Worm (Caenorhabditis elegans): ENCODE measurements around the gene set-14.
A peak's percentile ranks its signal among the peaks of the same experiment; 100 is the strongest.

set-14 gene

ce11 chrII:10744801-10745200 is 51.3 kb downstream of the set-14 start:
- TF ChIP-seq mml-1 (tag; optimal IDR thresholded peaks at IDR 0.05) (no peak), sea-2 (GFP tag; optimal IDR thresholded peaks at IDR 0.05) (no peak), eor-1 (tag; optimal IDR thresholded peaks at IDR 0.05) (no peak), elt-2 (tag; optimal IDR thresholded peaks at IDR 0.05) (no peak), skn-1 (tag; optimal IDR thresholded peaks at IDR 0.05) (no peak), nhr-11 (tag; optimal IDR thresholded peaks at IDR 0.05) (no peak), jun-1 (tag; optimal IDR thresholded peaks at IDR 0.05) (no peak), pqm-1 (tag; optimal IDR thresholded peaks at IDR 0.05) (no peak), mdl-1 (tag; optimal IDR thresholded peaks at IDR 0.05) (no peak), ztf-11 (tag; optimal IDR thresholded peaks at IDR 0.05) (no peak), aly-2 (tag; optimal IDR thresholded peaks at IDR 0.05) (no peak), lin-39 (tag; optimal IDR thresholded peaks at IDR 0.05) (peak; percentile 81), hmg-11 (tag; optimal IDR thresholded peaks at IDR 0.05) (peak; percentile 44), fos-1 (tag; optimal IDR thresholded peaks at IDR 0.05) (no peak), fkh-2 (tag; optimal IDR thresholded peaks at IDR 0.05) (no peak), lin-15B (tag; optimal IDR thresholded peaks at IDR 0.05) (peak; percentile 18), egl-5 (tag; optimal IDR thresholded peaks at IDR 0.05) (no peak), nfya-1 (tag; optimal IDR thresholded peaks at IDR 0.05; ENCODE audit: insufficient read depth) (peak; percentile 44), nhr-76 (tag; optimal IDR thresholded peaks at IDR 0.05) (no peak), nhr-25 (tag; optimal IDR thresholded peaks at IDR 0.05) (no peak)

Measured in whole organism, L3 larva.